Worm (Caenorhabditis elegans): ENCODE data around the gene acl-13.

DNA sequence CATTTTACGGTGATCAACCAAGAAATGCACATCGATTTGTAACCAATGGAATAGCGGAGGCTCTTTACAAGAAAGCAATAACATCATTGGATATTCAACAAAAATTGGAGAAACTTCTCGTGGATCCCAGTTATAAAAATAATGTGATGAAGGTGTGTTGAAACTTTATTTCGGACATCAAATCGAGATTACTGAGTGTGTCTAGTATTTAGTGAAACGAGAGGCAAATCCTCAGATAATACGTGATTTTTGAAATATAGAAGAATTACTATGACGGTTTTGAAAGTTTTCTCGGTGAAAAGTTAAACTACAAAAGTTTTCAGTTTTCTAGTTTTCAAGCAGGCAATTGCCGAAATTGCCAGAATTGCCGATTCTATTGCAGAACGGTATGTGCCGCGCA is 21.5 kb downstream of the acl-13 start:
- TF ChIP-seq nhr-25 (tag; optimal IDR thresholded peaks at IDR 0.05) = no peak
- no peak for TF ChIP-seq Y55F3AM.14 (GFP tag; optimal IDR thresholded peaks at IDR 0.05)
- TF ChIP-seq nhr-23 (tag; optimal IDR thresholded peaks at IDR 0.05) = no peak
- no peak for TF ChIP-seq egl-27 (tag; optimal IDR thresholded peaks at IDR 0.05)
- no peak for TF ChIP-seq zag-1 (tag; optimal IDR thresholded peaks at IDR 0.05)
- TF ChIP-seq ztf-4 (tag; optimal IDR thresholded peaks at IDR 0.05) = no peak
- no peak for TF ChIP-seq lin-39 (tag; optimal IDR thresholded peaks at IDR 0.05)
- no peak for TF ChIP-seq ama-1 (optimal IDR thresholded peaks at IDR 0.05)
- no peak for TF ChIP-seq nhr-11 (tag; optimal IDR thresholded peaks at IDR 0.05)
- no peak for TF ChIP-seq blmp-1 (tag; optimal IDR thresholded peaks at IDR 0.05; ENCODE audit: insufficient read depth)
- no peak for TF ChIP-seq ZK546.5 (tag; optimal IDR thresholded peaks at IDR 0.05)
- TF ChIP-seq nhr-12 (tag; optimal IDR thresholded peaks at IDR 0.05) = no peak
- TF ChIP-seq crh-2 (tag; optimal IDR thresholded peaks at IDR 0.05) = no peak
- no peak for TF ChIP-seq snpc-4 (tag; optimal IDR thresholded peaks at IDR 0.05)
